Worm (Caenorhabditis elegans) whole organism, early embryonic: ENCODE data around the gene txt-18.

Experiments used
- B0310.2 ChIP-seq: sonication (generic microtip); optimal IDR thresholded peaks from 2 replicates; lab custom pipeline; 2016; ENCODE audit warnings: mild to moderate bottlenecking, missing genetic modification characterization, missing compliant biosample characterization
- aly-1 ChIP-seq: sonication (generic microtip); optimal IDR thresholded peaks from 2 replicates; lab custom pipeline; 2016; ENCODE audit warnings: missing genetic modification characterization, missing compliant biosample characterization
- ama-1 ChIP-seq: fragments of 150-350 bp; optimal IDR thresholded peaks from 2 replicates; lab custom pipeline; 2014
- ceh-13 ChIP-seq: fragments of 200-800 bp; sonication (Bioruptor generic); optimal IDR thresholded peaks from 2 replicates; lab custom pipeline; 2018; ENCODE audit warnings: mild to moderate bottlenecking, missing genetic modification characterization, missing compliant biosample characterization
- ceh-36 ChIP-seq: sonication (generic microtip); optimal IDR thresholded peaks from 2 replicates; lab custom pipeline; 2016; ENCODE audit warnings: missing genetic modification characterization, inconsistent platforms, missing compliant biosample characterization
- ets-7 ChIP-seq: sonication (generic microtip); optimal IDR thresholded peaks from 2 replicates; lab custom pipeline; 2016; ENCODE audit warnings: missing genotype, missing genetic modification characterization, missing compliant biosample characterization
- flt-1 ChIP-seq: fragments of 200-800 bp; sonication (Bioruptor generic); IDR thresholded peaks from 2 replicates; pipeline ENCODE4 v1.3.6; 2022; ENCODE audit warnings: missing genetic modification characterization, missing compliant biosample characterization
- hmbx-1 ChIP-seq: sonication (generic microtip); optimal IDR thresholded peaks from 2 replicates; lab custom pipeline; 2016; ENCODE audit warnings: mild to moderate bottlenecking, missing genetic modification characterization, missing compliant biosample characterization
- hmg-4 ChIP-seq: fragments of 200-800 bp; sonication (Bioruptor generic); optimal IDR thresholded peaks from 2 replicates; lab custom pipeline; 2018; ENCODE audit warnings: mild to moderate bottlenecking, missing genetic modification characterization, missing compliant biosample characterization
- pes-1 ChIP-seq: fragments of 200-800 bp; sonication (Bioruptor generic); IDR thresholded peaks from 2 replicates; pipeline ENCODE4 v1.3.6; 2022; ENCODE audit warnings: missing genetic modification reagents, missing genetic modification characterization, missing compliant biosample characterization
- scrt-1 ChIP-seq: fragments of 200-800 bp; sonication (Bioruptor generic); IDR thresholded peaks from 2 replicates; pipeline ENCODE4 v1.3.6; 2022; ENCODE audit warnings: missing genetic modification characterization, missing compliant biosample characterization
- sea-1 ChIP-seq: fragments of 200-800 bp; sonication (Bioruptor generic); conservative IDR thresholded peaks from 2 replicates; pipeline ENCODE4 v1.3.6; 2022; ENCODE audit warnings: missing genetic modification characterization, missing compliant biosample characterization
- tbx-11 ChIP-seq: fragments of 200-800 bp; sonication (Bioruptor generic); IDR thresholded peaks from 2 replicates; pipeline ENCODE4 v1.3.6; 2022; ENCODE audit warnings: missing genetic modification characterization, missing compliant biosample characterization

- TF ChIP-seq ama-1 (lab: Kevin White, UChicago) (no peak), hmg-4 (GFP tag; lab: Kevin White, UChicago) (no peak), aly-1 (tag; lab: Kevin White, UChicago) (no peak), flt-1 (GFP tag; lab: Robert Waterston, UW) (no peak), B0310.2 (tag; lab: Kevin White, UChicago) (no peak), sea-1 (no peak), ceh-13 (GFP tag; lab: Kevin White, UChicago) (no peak), tbx-11 (no peak), hmbx-1 (tag; lab: Kevin White, UChicago) (no peak), pes-1 (no peak), scrt-1 (GFP tag; lab: Robert Waterston, UW) (no peak), ets-7 (tag; lab: Kevin White, UChicago) (no peak), ceh-36 (tag; lab: Kevin White, UChicago) (no peak)
Measured at ce11 chrII:6379038-6379563, 35.2 kb downstream of the txt-18 start.
